Fruit fly (Drosophila melanogaster) whole organism, wandering third instar larva: ENCODE measurements around the gene GV1.

Experiments used
- Abd-B ChIP-seq: fragments of >200 bp; optimal IDR thresholded peaks from 2 replicates; lab custom pipeline; 2017; ENCODE audit warnings: missing biosample characterization, missing genetic modification characterization
- CG32264 ChIP-seq: fragments of 200-800 bp; sonication (Bioruptor generic); optimal IDR thresholded peaks from 2 replicates; lab custom pipeline; 2016; ENCODE audit warnings: missing biosample characterization, missing genetic modification characterization
- CG9705 ChIP-seq: fragments of 200-800 bp; sonication (Bioruptor generic); optimal IDR thresholded peaks from 2 replicates; lab custom pipeline; 2018; ENCODE audit warnings: missing biosample characterization, mild to moderate bottlenecking, missing genetic modification characterization
- CrebA ChIP-seq: fragments of 200-800 bp; sonication (Bioruptor generic); optimal IDR thresholded peaks from 2 replicates; lab custom pipeline; 2016; ENCODE audit warnings: missing biosample characterization, mild to moderate bottlenecking, missing genetic modification characterization, borderline replicate concordance
- Dfd ChIP-seq: fragments of >200 bp; optimal IDR thresholded peaks from 2 replicates; lab custom pipeline; 2017; ENCODE audit warnings: missing biosample characterization, missing genetic modification characterization
- Dif ChIP-seq: fragments of 200-275, 200-300 bp; sonication (Bioruptor generic); optimal IDR thresholded peaks from 2 replicates; lab custom pipeline; 2018; ENCODE audit warnings: missing biosample characterization, missing genetic modification characterization; ENCODE audit not compliant: partially characterized antibody
- GATAd ChIP-seq: sonication (Bioruptor generic); optimal IDR thresholded peaks from 2 replicates; lab custom pipeline; 2016; ENCODE audit warnings: missing biosample characterization, missing genetic modification characterization
- HLH106 ChIP-seq: fragments of 200-800 bp; optimal IDR thresholded peaks from 3 replicates; lab custom pipeline; 2019; ENCODE audit warnings: missing biosample characterization, mild to moderate bottlenecking, missing genetic modification characterization, moderate library complexity
- Hnf4 ChIP-seq: fragments of 200-800 bp; sonication (Bioruptor generic); optimal IDR thresholded peaks from 2 replicates; lab custom pipeline; 2016; ENCODE audit warnings: missing biosample characterization, mild to moderate bottlenecking, missing genetic modification characterization
- Hr78 ChIP-seq: fragments of >200 bp; optimal IDR thresholded peaks from 2 replicates; lab custom pipeline; 2017; ENCODE audit warnings: missing biosample characterization, missing genetic modification characterization
- Hr83 ChIP-seq: fragments of 200-300 bp; sonication (Bioruptor generic); optimal IDR thresholded peaks from 2 replicates; lab custom pipeline; 2016; ENCODE audit warnings: missing biosample characterization, mild to moderate bottlenecking, missing genetic modification characterization, moderate library complexity; ENCODE audit not compliant: poor library complexity, severe bottlenecking
- Jra ChIP-seq: sonication (Bioruptor generic); optimal IDR thresholded peaks from 2 replicates; lab custom pipeline; 2016; ENCODE audit warnings: missing biosample characterization, missing genetic modification characterization
- Mio ChIP-seq: sonication (Bioruptor generic); optimal IDR thresholded peaks from 2 replicates; lab custom pipeline; 2016; ENCODE audit warnings: missing biosample characterization, missing genetic modification characterization
- N ChIP-seq: fragments of >200 bp; optimal IDR thresholded peaks from 2 replicates; lab custom pipeline; 2018; ENCODE audit warnings: missing biosample characterization, missing external identifiers, missing genetic modification characterization
- Rel ChIP-seq, 2 experiments: fragments of 200-800 bp; sonication (Bioruptor generic) in 1 of 2; optimal IDR thresholded peaks; 2 replicates in 1 of 2; 3 replicates in 1 of 2; lab custom pipeline; 2016 to 2019; ENCODE audit warnings: mild to moderate bottlenecking in 2 of 2, missing biosample characterization in 2 of 2, missing genetic modification characterization in 2 of 2, moderate library complexity in 1 of 2
- Sp1 ChIP-seq: fragments of 200-800 bp; sonication (Bioruptor generic); optimal IDR thresholded peaks from 3 replicates; lab custom pipeline; 2019; ENCODE audit warnings: missing biosample characterization, mild to moderate bottlenecking, missing genetic modification characterization, moderate library complexity
- Vsx2 ChIP-seq: fragments of 200-300, 225-300 bp; sonication (Bioruptor generic); optimal IDR thresholded peaks from 2 replicates; lab custom pipeline; 2018; ENCODE audit warnings: missing biosample characterization, missing genetic modification characterization; ENCODE audit not compliant: partially characterized antibody
- br ChIP-seq: fragments of 200-800 bp; sonication (Bioruptor generic); optimal IDR thresholded peaks from 2 replicates; lab custom pipeline; 2016; ENCODE audit warnings: missing biosample characterization, missing genetic modification characterization
- brk ChIP-seq: fragments of 200-800 bp; sonication (Bioruptor generic); optimal IDR thresholded peaks from 2 replicates; lab custom pipeline; 2016; ENCODE audit warnings: missing biosample characterization, mild to moderate bottlenecking, missing genetic modification characterization
- dl ChIP-seq, 2 experiments: fragments of 175-275, 200-275 bp in 1 of 2; fragments of 200-275 bp in 1 of 2; sonication (Bioruptor generic); optimal IDR thresholded peaks; lab custom pipeline; 2018; ENCODE audit warnings: mild to moderate bottlenecking in 2 of 2, missing biosample characterization in 2 of 2, missing genetic modification characterization in 2 of 2, moderate library complexity in 2 of 2; ENCODE audit not compliant: partially characterized antibody in 2 of 2, insufficient read depth in 1 of 2
- dmrt93B ChIP-seq: fragments of 200-800 bp; sonication (Bioruptor generic); optimal IDR thresholded peaks from 2 replicates; lab custom pipeline; 2018; ENCODE audit warnings: missing biosample characterization, mild to moderate bottlenecking, missing genetic modification characterization
- dsf ChIP-seq: sonication (Bioruptor generic); optimal IDR thresholded peaks from 2 replicates; lab custom pipeline; 2016; ENCODE audit warnings: missing biosample characterization, missing genetic modification characterization, borderline replicate concordance
- ey ChIP-seq: fragments of 200-800 bp; sonication (Bioruptor generic); optimal IDR thresholded peaks from 2 replicates; lab custom pipeline; 2016; ENCODE audit warnings: missing biosample characterization, missing genetic modification characterization
- foxo ChIP-seq, 2 experiments: fragments of 200-800 bp; sonication (Bioruptor generic); optimal IDR thresholded peaks; 2 replicates in 1 of 2; 3 replicates in 1 of 2; lab custom pipeline; 2016 to 2017; ENCODE audit warnings: missing biosample characterization in 2 of 2, missing genetic modification characterization in 2 of 2
- fru ChIP-seq: fragments of 200-800 bp; sonication (Bioruptor generic); optimal IDR thresholded peaks from 3 replicates; lab custom pipeline; 2016; ENCODE audit warnings: missing biosample characterization, mild to moderate bottlenecking, missing genetic modification characterization
- h ChIP-seq: fragments of 200-800 bp; sonication (Bioruptor generic); optimal IDR thresholded peaks from 3 replicates; lab custom pipeline; 2016; ENCODE audit warnings: missing biosample characterization, mild to moderate bottlenecking, missing genetic modification characterization
- jim ChIP-seq: fragments of 175-275, 200-325 bp; sonication (Bioruptor generic); optimal IDR thresholded peaks from 2 replicates; lab custom pipeline; 2016; ENCODE audit warnings: missing biosample characterization, mild to moderate bottlenecking, missing genetic modification characterization
- lola ChIP-seq: fragments of >200 bp; optimal IDR thresholded peaks from 2 replicates; lab custom pipeline; 2017; ENCODE audit warnings: missing biosample characterization, missing genetic modification characterization
- pan ChIP-seq: fragments of >200 bp; optimal IDR thresholded peaks from 2 replicates; lab custom pipeline; 2017
- psq ChIP-seq: fragments of 200-800 bp; sonication (Bioruptor generic); optimal IDR thresholded peaks from 3 replicates; lab custom pipeline; 2017; ENCODE audit warnings: missing biosample characterization, mild to moderate bottlenecking, missing genetic modification characterization, moderate library complexity
- rgr ChIP-seq: fragments of 200-800 bp; sonication (Bioruptor generic); optimal IDR thresholded peaks from 3 replicates; lab custom pipeline; 2016; ENCODE audit warnings: missing biosample characterization, mild to moderate bottlenecking, missing genetic modification characterization
- sage ChIP-seq: fragments of 200-800 bp; sonication (Bioruptor generic); optimal IDR thresholded peaks from 2 replicates; lab custom pipeline; 2016; ENCODE audit warnings: missing biosample characterization, mild to moderate bottlenecking, missing genetic modification characterization
- sv ChIP-seq: fragments of 200-800 bp; sonication (Bioruptor generic); optimal IDR thresholded peaks from 3 replicates; lab custom pipeline; 2016; ENCODE audit warnings: missing biosample characterization, missing genetic modification characterization
- tai ChIP-seq: sonication (Bioruptor generic); optimal IDR thresholded peaks from 2 replicates; lab custom pipeline; 2016; ENCODE audit warnings: missing biosample characterization, missing genetic modification characterization
- usp ChIP-seq: fragments of >200 bp; optimal IDR thresholded peaks from 2 replicates; lab custom pipeline; 2017; ENCODE audit warnings: missing biosample characterization, missing genetic modification characterization
- woc ChIP-seq: sonication (Bioruptor generic); optimal IDR thresholded peaks from 2 replicates; lab custom pipeline; 2016; ENCODE audit warnings: missing biosample characterization, mild to moderate bottlenecking, missing genetic modification characterization

The GV1 gene

DNA sequence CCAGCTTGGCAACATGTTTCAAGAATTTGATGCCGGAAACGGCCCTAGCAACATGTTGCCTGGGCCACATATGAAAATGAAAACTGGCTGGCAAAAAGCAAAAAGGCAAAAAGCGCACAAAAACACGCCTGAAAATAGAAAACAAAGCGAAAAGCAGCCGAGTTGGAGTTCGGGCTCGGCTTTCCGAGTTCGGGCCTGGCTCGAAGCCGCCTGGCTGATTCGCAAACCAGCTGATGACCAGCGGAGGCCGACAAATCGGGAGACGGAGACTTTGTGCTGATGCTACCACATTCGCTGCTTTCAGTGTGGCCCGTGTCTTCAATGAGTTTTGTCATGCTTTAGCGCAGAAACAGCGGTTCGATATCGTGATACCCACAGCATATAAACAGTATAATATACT lies at the start of gene GV1:
Gene GV1 (plus strand): TSS at position 301 of the 400 bp plus-strand sequence.
- TF ChIP-seq sage (GFP tag; lab: Kevin White, UChicago) = peak; percentile 20
- no peak for TF ChIP-seq CG32264 (GFP tag; lab: Kevin White, UChicago)
- no peak for TF ChIP-seq jim (GFP tag; lab: Kevin White, UChicago)
- TF ChIP-seq Dfd (GFP tag; lab: Kevin White, UChicago) = no peak
- TF ChIP-seq Rel (GFP tag; optimal IDR thresholded peaks at IDR 0.05; lab: Kevin White, UChicago) = no peak
- TF ChIP-seq Rel (tag; optimal IDR thresholded peaks at IDR 0.05; lab: Kevin White, UChicago) = no peak
- TF ChIP-seq woc (GFP tag; lab: Kevin White, UChicago) = no peak
- TF ChIP-seq CrebA = no peak
- no peak for TF ChIP-seq psq (GFP tag; lab: Kevin White, UChicago)
- no peak for TF ChIP-seq lola (GFP tag; lab: Kevin White, UChicago)
- no peak for TF ChIP-seq br
- no peak for TF ChIP-seq rgr (GFP tag; lab: Kevin White, UChicago)
- TF ChIP-seq N (GFP tag; lab: Kevin White, UChicago) = no peak
- no peak for TF ChIP-seq GATAd (GFP tag; lab: Kevin White, UChicago)
- TF ChIP-seq Jra = no peak
- no peak for TF ChIP-seq Mio (GFP tag; lab: Kevin White, UChicago)
- TF ChIP-seq h (GFP tag; lab: Kevin White, UChicago) = peak; percentile 40
- no peak for TF ChIP-seq HLH106
- no peak for TF ChIP-seq Dif (GFP tag; lab: Kevin White, UChicago)
- TF ChIP-seq Hr78 = no peak
- TF ChIP-seq CG9705 (GFP tag; lab: Kevin White, UChicago) = no peak
- TF ChIP-seq pan (lab: Kevin White, UChicago) = no peak
- TF ChIP-seq Sp1 = peak; percentile 33

DNA sequence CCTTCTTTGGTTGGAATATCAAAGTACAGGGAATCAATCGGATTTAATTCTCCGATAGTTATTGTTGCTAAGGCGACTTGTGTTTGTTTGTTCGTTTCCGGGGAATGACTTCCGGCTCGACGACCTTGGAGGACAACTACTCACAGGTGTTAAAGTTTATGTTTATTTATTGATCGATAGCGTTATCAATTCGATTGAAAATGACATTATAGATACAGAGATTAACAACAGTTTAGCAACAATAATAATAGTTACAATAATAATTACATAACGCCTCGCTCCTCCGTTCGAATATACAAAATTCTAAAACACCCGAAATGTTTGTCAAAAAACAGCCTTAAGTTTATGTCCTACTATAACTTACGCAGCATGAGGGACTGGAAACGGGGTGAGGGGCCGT lies 38.7 kb upstream of the GV1 start, which contains the start of gene Dhc62B:
Gene Dhc62B (minus strand): TSS at position 101 of the 400 bp plus-strand sequence.
- no peak for TF ChIP-seq jim (GFP tag; lab: Kevin White, UChicago)
- TF ChIP-seq tai (GFP tag; lab: Kevin White, UChicago) = no peak
- TF ChIP-seq Hnf4 = no peak
- no peak for TF ChIP-seq N (GFP tag; lab: Kevin White, UChicago)
- TF ChIP-seq pan (lab: Kevin White, UChicago) = no peak
- no peak for TF ChIP-seq CG9705 (GFP tag; lab: Kevin White, UChicago)
- no peak for TF ChIP-seq HLH106
- TF ChIP-seq Hr83 (GFP tag; lab: Kevin White, UChicago) = no peak
- no peak for TF ChIP-seq psq (GFP tag; lab: Kevin White, UChicago)
- TF ChIP-seq CG32264 (GFP tag; lab: Kevin White, UChicago) = no peak

DNA sequence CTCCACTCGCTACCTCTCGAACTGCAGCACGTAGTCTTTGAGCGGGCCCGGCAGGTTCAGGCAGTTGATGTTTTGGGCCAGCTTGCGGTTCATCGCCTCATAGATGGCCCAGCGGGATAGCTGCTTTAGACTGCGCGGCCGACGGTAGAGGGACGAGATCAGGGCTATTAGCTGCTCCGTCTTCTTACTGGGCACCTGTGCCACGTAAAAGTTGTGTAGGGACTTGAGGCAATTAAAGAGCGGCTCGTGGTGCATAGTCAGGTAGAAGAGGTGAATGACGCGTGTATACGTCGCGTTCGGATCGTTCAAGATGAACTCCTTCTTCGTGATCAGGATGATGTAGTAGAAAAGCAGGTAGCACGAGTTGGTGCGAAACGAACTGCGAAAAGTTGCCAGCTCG lies 37.8 kb upstream of the GV1 start:
- TF ChIP-seq GATAd (GFP tag; lab: Kevin White, UChicago) = no peak
- no peak for TF ChIP-seq lola (GFP tag; lab: Kevin White, UChicago)
- TF ChIP-seq CG32264 (GFP tag; lab: Kevin White, UChicago) = no peak
- no peak for TF ChIP-seq Abd-B (GFP tag; lab: Kevin White, UChicago)
- no peak for TF ChIP-seq Dfd (GFP tag; lab: Kevin White, UChicago)
- no peak for TF ChIP-seq fru (GFP tag; lab: Kevin White, UChicago)
- TF ChIP-seq usp (GFP tag; lab: Kevin White, UChicago) = no peak
- TF ChIP-seq dsf (GFP tag; lab: Kevin White, UChicago) = no peak
- TF ChIP-seq pan (lab: Kevin White, UChicago) = no peak
- TF ChIP-seq CrebA = no peak
- TF ChIP-seq psq (GFP tag; lab: Kevin White, UChicago) = no peak
- TF ChIP-seq brk (GFP tag; lab: Kevin White, UChicago) = no peak

DNA sequence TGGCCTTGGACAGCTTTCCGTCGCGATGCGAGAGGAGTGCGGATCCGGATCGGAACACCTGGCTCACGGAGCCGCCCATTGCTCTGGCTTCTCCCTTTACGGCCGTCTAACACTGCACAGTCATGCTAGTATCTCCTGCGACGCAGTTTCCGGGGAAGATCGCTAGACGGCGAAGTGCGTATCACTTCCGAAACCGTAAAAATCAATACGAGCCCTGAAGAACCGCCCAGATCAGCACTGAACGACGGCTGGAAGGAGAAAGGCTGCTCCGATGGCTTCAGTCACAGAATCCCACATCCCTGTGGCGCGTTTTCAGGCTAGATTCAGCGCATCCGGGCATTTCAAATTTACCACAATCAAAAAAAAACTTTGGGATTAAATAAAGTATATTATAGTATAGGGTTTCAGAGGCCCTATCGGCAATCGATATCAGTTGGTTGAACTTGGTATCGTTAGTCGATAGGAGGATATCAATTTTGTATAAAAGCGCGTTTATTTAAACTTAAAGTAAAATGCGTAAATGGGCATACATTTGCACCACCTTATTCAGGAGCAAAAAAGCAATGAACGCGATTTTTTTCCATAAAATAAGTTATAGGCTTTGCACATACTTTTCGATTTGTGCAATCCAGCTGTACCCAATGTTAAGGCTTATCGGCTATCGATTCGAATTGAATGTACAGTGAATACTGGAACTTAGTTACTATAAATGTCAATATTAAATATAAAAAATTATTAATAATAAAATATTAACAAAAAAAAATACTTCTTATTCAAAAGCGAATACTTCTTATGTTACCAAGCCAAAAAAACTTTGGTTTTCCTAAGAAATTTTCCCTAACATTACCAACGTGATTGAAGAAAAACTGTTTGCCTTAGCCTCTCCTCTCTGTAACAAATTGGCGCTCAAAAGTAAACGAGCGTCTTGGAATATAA lies 35.4 kb upstream of the GV1 start, which contains the start of the genes CG13933 and PolD2:
Gene CG13933 (minus strand): TSS at position 435 of the 936 bp plus-strand sequence.
Gene PolD2 (plus strand): TSS at position 921 of the 936 bp plus-strand sequence.
- TF ChIP-seq Vsx2 (GFP tag; lab: Kevin White, UChicago) (no peak), h (GFP tag; lab: Kevin White, UChicago) (peak; percentile 97), HLH106 (peak; percentile 96), Abd-B (GFP tag; lab: Kevin White, UChicago) (no peak), dmrt93B (GFP tag; lab: Kevin White, UChicago) (peak; percentile 84), GATAd (GFP tag; lab: Kevin White, UChicago) (peak; percentile 87), dl (GFP tag; optimal IDR thresholded peaks at IDR 0.05; lab: Kevin White, UChicago; ENCODE audit: insufficient read depth in 1 of 2, partially characterized antibody in 2 of 2) (no peak), psq (GFP tag; lab: Kevin White, UChicago) (peak; percentile 97), Dif (GFP tag; lab: Kevin White, UChicago) (no peak), CG9705 (GFP tag; lab: Kevin White, UChicago) (no peak), foxo (GFP tag; optimal IDR thresholded peaks at IDR 0.05; lab: Kevin White, UChicago) (peak in 1 of 2 experiments; percentile 98), Dfd (GFP tag; lab: Kevin White, UChicago) (no peak), ey (peak; percentile 93), sv (GFP tag; lab: Kevin White, UChicago) (peak; percentile 89), N (GFP tag; lab: Kevin White, UChicago) (no peak), Rel (GFP tag; optimal IDR thresholded peaks at IDR 0.05; lab: Kevin White, UChicago) (peak; percentile 69), Rel (tag; optimal IDR thresholded peaks at IDR 0.05; lab: Kevin White, UChicago) (peak; percentile 69), fru (GFP tag; lab: Kevin White, UChicago) (peak; percentile 91), brk (GFP tag; lab: Kevin White, UChicago) (no peak), lola (GFP tag; lab: Kevin White, UChicago) (no peak), pan (lab: Kevin White, UChicago) (no peak), Mio (GFP tag; lab: Kevin White, UChicago) (peak; percentile 68), Hr83 (GFP tag; lab: Kevin White, UChicago) (peak; percentile 46), Sp1 (peak; percentile 99), dsf (GFP tag; lab: Kevin White, UChicago) (no peak), tai (GFP tag; lab: Kevin White, UChicago) (no peak)
